Fruit fly (Drosophila melanogaster): ENCODE measurements around the gene Ir7d.
A peak's percentile ranks its signal among the peaks of the same experiment; 100 is the strongest.

Ir7d gene

DNA sequence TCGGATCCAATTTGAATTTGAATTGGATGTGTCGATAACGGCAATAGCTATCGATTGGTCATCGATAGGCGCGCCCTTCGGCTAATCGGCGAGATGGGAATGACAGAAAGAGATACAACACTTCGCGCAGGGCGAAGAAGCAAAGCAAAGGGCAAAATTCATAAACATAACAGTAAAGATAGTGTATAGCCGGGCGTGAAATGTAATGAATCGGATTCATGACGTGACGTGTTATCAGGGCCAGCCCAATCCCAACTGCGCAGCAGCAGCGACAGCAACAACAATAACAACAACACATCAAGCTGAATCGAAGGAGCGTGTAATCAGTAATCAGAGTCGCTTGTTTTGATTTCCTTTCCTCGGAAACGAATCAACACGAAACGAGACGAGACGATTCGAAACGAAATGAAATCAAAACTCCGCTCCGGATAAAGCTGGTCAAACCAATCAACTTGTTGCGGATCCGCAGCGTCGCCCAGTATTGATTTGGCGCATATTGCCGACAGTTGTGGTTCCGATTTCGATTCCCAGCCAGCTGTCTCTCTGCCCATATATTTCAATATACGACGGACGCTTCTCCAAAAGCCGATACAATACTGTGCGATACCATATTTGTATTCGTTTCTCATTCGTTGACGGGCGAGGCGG is 33.5 kb upstream of the Ir7d start, which contains the start of gene snz (continued):
- TF ChIP-seq CG11247 (GFP tag; IDR thresholded peaks at IDR 0.05) (no peak), CG1529 (GFP tag; optimal IDR thresholded peaks at IDR 0.05) (no peak), Scr (GFP tag; IDR thresholded peaks at IDR 0.05; ENCODE audit: partially characterized antibody) (peak; percentile 74), CG7987 (GFP tag; optimal IDR thresholded peaks at IDR 0.05) (peak; percentile 23), chm (GFP tag; IDR thresholded peaks at IDR 0.05) (no peak), ssp (GFP tag; IDR thresholded peaks at IDR 0.05) (no peak), ranshi (GFP tag; IDR thresholded peaks at IDR 0.05) (no peak; the same call in 1 of the 2 replicates), CG15514 (GFP tag; optimal IDR thresholded peaks at IDR 0.05) (peak; percentile 25), CG7271 (tag; optimal IDR thresholded peaks at IDR 0.05) (no peak), stwl (tag; optimal IDR thresholded peaks at IDR 0.05) (peak; percentile 49), Poxn (GFP tag; IDR thresholded peaks at IDR 0.05) (no peak), CG6272 (GFP tag; IDR thresholded peaks at IDR 0.05) (no peak), grau (tag; optimal IDR thresholded peaks at IDR 0.05) (no peak), Atf3 (GFP tag; optimal IDR thresholded peaks at IDR 0.05) (no peak), H2.0 (GFP tag; IDR thresholded peaks at IDR 0.05) (no peak), HmgZ (tag; optimal IDR thresholded peaks at IDR 0.05) (peak; percentile 54), sim (GFP tag; IDR thresholded peaks at IDR 0.05) (no peak), CG7928 (GFP tag; optimal IDR thresholded peaks at IDR 0.05) (no peak), Vsx1 (GFP tag; optimal IDR thresholded peaks at IDR 0.05) (no peak), ab (GFP tag; optimal IDR thresholded peaks at IDR 0.05) (no peak), pnt (GFP tag; optimal IDR thresholded peaks at IDR 0.05) (no peak), gro (GFP tag; optimal IDR thresholded peaks at IDR 0.05) (no peak), mld (GFP tag; IDR thresholded peaks at IDR 0.05; ENCODE audit: partially characterized antibody) (peak; percentile 75), CG9727 (GFP tag; optimal IDR thresholded peaks at IDR 0.05) (no peak), fu2 (GFP tag; optimal IDR thresholded peaks at IDR 0.05) (no peak), B-H1 (GFP tag; IDR thresholded peaks at IDR 0.05) (no peak), Hmx (GFP tag; optimal IDR thresholded peaks at IDR 0.05) (no peak), nerfin-2 (GFP tag; IDR thresholded peaks at IDR 0.05; ENCODE audit: partially characterized antibody) (peak; percentile 65), CG3847 (GFP tag; IDR thresholded peaks at IDR 0.05) (no peak), tup (GFP tag; optimal IDR thresholded peaks at IDR 0.05) (no peak), CG8478 (optimal IDR thresholded peaks at IDR 0.05) (no peak), CG9817 (tag; optimal IDR thresholded peaks at IDR 0.05) (no peak), Rx (GFP tag; IDR thresholded peaks at IDR 0.05) (no peak), CoRest (tag; optimal IDR thresholded peaks at IDR 0.05) (peak; percentile 23), CG12659 (GFP tag; optimal IDR thresholded peaks at IDR 0.05) (peak; percentile 31), CG17385 (GFP tag; optimal IDR thresholded peaks at IDR 0.05) (peak; percentile 1), hkb (optimal IDR thresholded peaks at IDR 0.05) (no peak), hkb (GFP tag; IDR thresholded peaks at IDR 0.05) (no peak), bbx (GFP tag; IDR thresholded peaks at IDR 0.05; ENCODE audit: partially characterized antibody) (peak; percentile 86), disco-r (GFP tag; optimal IDR thresholded peaks at IDR 0.05) (no peak), CG15696 (tag; optimal IDR thresholded peaks at IDR 0.05) (no peak), gem (tag; optimal IDR thresholded peaks at IDR 0.05) (no peak), CG33557 (GFP tag; optimal IDR thresholded peaks at IDR 0.05) (no peak), CG11504 (tag; optimal IDR thresholded peaks at IDR 0.05) (no peak), CG12155 (GFP tag; optimal IDR thresholded peaks at IDR 0.05) (peak; percentile 70), Usf (GFP tag; optimal IDR thresholded peaks at IDR 0.05) (no peak), schlank (tag; optimal IDR thresholded peaks at IDR 0.05) (no peak), fd96Cb (tag; optimal IDR thresholded peaks at IDR 0.05) (no peak), CG3163 (GFP tag; optimal IDR thresholded peaks at IDR 0.05) (no peak), CG15269 (tag; optimal IDR thresholded peaks at IDR 0.05) (no peak), Hr78 (GFP tag; optimal IDR thresholded peaks at IDR 0.05) (no peak)
